Fruit fly (Drosophila melanogaster): Measurements from ENCODE around the gene CG15747.

Gene CG15747

DNA sequence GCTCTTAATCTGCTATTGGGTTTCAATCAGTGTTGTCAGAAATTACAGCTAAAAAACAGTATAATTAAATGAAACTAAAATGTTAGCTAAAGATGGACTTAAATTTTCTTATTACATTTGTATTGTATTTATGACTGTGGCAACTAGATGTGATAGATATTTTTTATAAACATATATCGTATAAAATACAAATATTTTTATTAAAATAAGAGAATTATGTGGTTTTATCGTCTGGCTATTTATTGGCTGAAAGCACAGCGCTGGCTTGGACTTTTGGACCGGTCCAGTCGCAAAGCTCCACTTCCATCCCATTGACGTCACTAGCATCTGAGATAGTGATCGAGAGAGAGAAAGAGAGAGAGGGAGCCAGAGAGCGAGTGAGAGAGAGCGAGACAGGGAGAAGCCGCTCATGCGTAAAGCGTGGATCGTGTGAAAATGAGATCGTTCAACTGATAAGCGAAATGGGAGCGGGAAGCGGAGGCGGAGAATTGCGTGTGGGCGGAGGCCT is 18.7 kb upstream of the CG15747 start (continued):
- no peak for TF ChIP-seq Chrac-16 (GFP tag; optimal IDR thresholded peaks at IDR 0.05)
- TF ChIP-seq Myb (GFP tag; optimal IDR thresholded peaks at IDR 0.05), result no peak
- no peak for TF ChIP-seq CG30020 (tag; optimal IDR thresholded peaks at IDR 0.05)
- no peak for TF ChIP-seq ind (GFP tag; optimal IDR thresholded peaks at IDR 0.05)
- peak; percentile 61 for TF ChIP-seq CG13424 (tag; optimal IDR thresholded peaks at IDR 0.05)
- peak; percentile 14 for TF ChIP-seq CG10979 (tag; optimal IDR thresholded peaks at IDR 0.05)
- TF ChIP-seq Drgx (GFP tag; IDR thresholded peaks at IDR 0.05), result peak; percentile 81
- TF ChIP-seq CG3995 (GFP tag; optimal IDR thresholded peaks at IDR 0.05), result no peak
- TF ChIP-seq fru (optimal IDR thresholded peaks at IDR 0.05), result no peak
- TF ChIP-seq otp (GFP tag; IDR thresholded peaks at IDR 0.05), result no peak
- no peak for TF ChIP-seq Rx (GFP tag; IDR thresholded peaks at IDR 0.05)
- peak in 1 of 2 experiments; percentile 42 for TF ChIP-seq Eip74EF (GFP tag; optimal IDR thresholded peaks at IDR 0.05)
- no peak for TF ChIP-seq p53 (GFP tag; optimal IDR thresholded peaks at IDR 0.05)
- no peak for TF ChIP-seq bab2 (GFP tag; optimal IDR thresholded peaks at IDR 0.05)
- TF ChIP-seq CG32772 (GFP tag; IDR thresholded peaks at IDR 0.05), result no peak
- no peak for TF ChIP-seq fd102C (GFP tag; optimal IDR thresholded peaks at IDR 0.05)
- TF ChIP-seq prd (optimal IDR thresholded peaks at IDR 0.05), result no peak
- no peak for TF ChIP-seq prd (GFP tag; IDR thresholded peaks at IDR 0.05)
- TF ChIP-seq eyg (GFP tag; optimal IDR thresholded peaks at IDR 0.05), result no peak
- 0 out of 2 replicates have a peak, but pooled peaks have one; percentile 22 for TF ChIP-seq Atf6 (GFP tag; IDR thresholded peaks at IDR 0.05)
- TF ChIP-seq CG10366 (GFP tag; IDR thresholded peaks at IDR 0.05), result no peak
- no peak for TF ChIP-seq CTCF (GFP tag; optimal IDR thresholded peaks at IDR 0.05)
- TF ChIP-seq zf30C (GFP tag; optimal IDR thresholded peaks at IDR 0.05), result no peak
- no peak for TF ChIP-seq MTF-1 (GFP tag; optimal IDR thresholded peaks at IDR 0.05; ENCODE audit: borderline replicate concordance)
- TF ChIP-seq dmrt11E (tag; optimal IDR thresholded peaks at IDR 0.05), result no peak
- no peak for TF ChIP-seq GATAe (GFP tag; conservative IDR thresholded peaks at IDR 0.05)
- TF ChIP-seq da (GFP tag; optimal IDR thresholded peaks at IDR 0.05), result no peak
- no peak for TF ChIP-seq fu2 (GFP tag; optimal IDR thresholded peaks at IDR 0.05)
- TF ChIP-seq Dad (GFP tag; optimal IDR thresholded peaks at IDR 0.05), result no peak
- TF ChIP-seq abd-A (tag; optimal IDR thresholded peaks at IDR 0.05), result peak; percentile 22
- no peak for TF ChIP-seq wor (GFP tag; IDR thresholded peaks at IDR 0.05)
- no peak for TF ChIP-seq peb (GFP tag; IDR thresholded peaks at IDR 0.05)
- no peak for TF ChIP-seq CG16863 (GFP tag; optimal IDR thresholded peaks at IDR 0.05)
- no peak for TF ChIP-seq Mrtf (GFP tag; IDR thresholded peaks at IDR 0.05)
- no peak for TF ChIP-seq CG1792 (GFP tag; optimal IDR thresholded peaks at IDR 0.05)
- no peak for TF ChIP-seq CG1529 (GFP tag; optimal IDR thresholded peaks at IDR 0.05)
- no peak for TF ChIP-seq D (optimal IDR thresholded peaks at IDR 0.05)
- TF ChIP-seq D (GFP tag; optimal IDR thresholded peaks at IDR 0.05), result no peak
- TF ChIP-seq Fer1 (GFP tag; optimal IDR thresholded peaks at IDR 0.05), result peak; percentile 65
- TF ChIP-seq HmgZ (tag; optimal IDR thresholded peaks at IDR 0.05), result no peak
- no peak; the same call in 1 of the 2 replicates for TF ChIP-seq MBD-R2 (GFP tag; IDR thresholded peaks at IDR 0.05)
- TF ChIP-seq CG7271 (tag; optimal IDR thresholded peaks at IDR 0.05), result no peak
- TF ChIP-seq odd (GFP tag; optimal IDR thresholded peaks at IDR 0.05), result no peak
- no peak for TF ChIP-seq CG1602 (GFP tag; optimal IDR thresholded peaks at IDR 0.05)
- no peak for TF ChIP-seq CG9817 (tag; optimal IDR thresholded peaks at IDR 0.05)
- peak; percentile 62 for TF ChIP-seq BtbVII (GFP tag; optimal IDR thresholded peaks at IDR 0.05)
- no peak for TF ChIP-seq CG43689 (GFP tag; IDR thresholded peaks at IDR 0.05)
- TF ChIP-seq CG10462 (GFP tag; optimal IDR thresholded peaks at IDR 0.05), result no peak
- TF ChIP-seq HLH4C (GFP tag; IDR thresholded peaks at IDR 0.05; ENCODE audit: partially characterized antibody), result no peak
- TF ChIP-seq sqz (GFP tag; optimal IDR thresholded peaks at IDR 0.05), result no peak
- TF ChIP-seq seq (GFP tag; IDR thresholded peaks at IDR 0.05), result no peak
- TF ChIP-seq pzg (GFP tag; optimal IDR thresholded peaks at IDR 0.05), result no peak
- TF ChIP-seq dan (GFP tag; IDR thresholded peaks at IDR 0.05), result no peak
